Worm (Caenorhabditis elegans) whole organism, young adult: ENCODE measurements around the gene srh-214.

Experiments
- B0019.2 ChIP-seq: fragments of 200-800 bp; sonication (Bioruptor generic); conservative IDR thresholded peaks from 2 replicates; pipeline ENCODE4 v1.3.6; 2022; ENCODE audit warnings: missing genetic modification reagents, missing genetic modification characterization, missing compliant biosample characterization
- B0035.1 ChIP-seq: sonication (generic microtip); optimal IDR thresholded peaks from 2 replicates; lab custom pipeline; 2016; ENCODE audit warnings: missing genetic modification characterization, mild to moderate bottlenecking, missing compliant biosample characterization, missing genotype, missing genetic modification reagents
- D2030.7 ChIP-seq: fragments of 200-800 bp; sonication (Bioruptor generic); IDR thresholded peaks from 2 replicates; pipeline ENCODE4 v1.3.6; 2022; ENCODE audit warnings: missing genetic modification reagents, missing genetic modification characterization, missing compliant biosample characterization
- F57A8.1 ChIP-seq: fragments of 200-800 bp; sonication (Bioruptor generic); optimal IDR thresholded peaks from 2 replicates; lab custom pipeline; 2018; ENCODE audit warnings: mild to moderate bottlenecking, missing genetic modification characterization, moderate library complexity, missing compliant biosample characterization
- F57C9.4 ChIP-seq: sonication (generic microtip); optimal IDR thresholded peaks from 2 replicates; lab custom pipeline; 2017; ENCODE audit warnings: mild to moderate bottlenecking, missing genetic modification characterization, missing compliant biosample characterization
- T07F8.4 ChIP-seq: sonication (generic microtip); optimal IDR thresholded peaks from 2 replicates; lab custom pipeline; 2016; ENCODE audit warnings: mild to moderate bottlenecking, missing genetic modification characterization, moderate library complexity, missing compliant biosample characterization
- Y67H2A.10 ChIP-seq: fragments of 200-800 bp; sonication (Bioruptor generic); conservative IDR thresholded peaks from 2 replicates; pipeline ENCODE4 v1.3.6; 2022; ENCODE audit warnings: missing genetic modification reagents, missing genetic modification characterization, missing compliant biosample characterization
- ama-1 ChIP-seq, 3 experiments: fragments of 150-350 bp in 1 of 3; sonication (generic microtip) in 2 of 3; optimal IDR thresholded peaks; 2 replicates each; lab custom pipeline; 2014 to 2018; ENCODE audit warnings: missing biosample characterization in 2 of 3, missing genetic modification characterization in 2 of 3, missing genetic modification reagents in 2 of 3
- aptf-3 ChIP-seq: fragments of 200-800 bp; sonication (Bioruptor generic); IDR thresholded peaks from 2 replicates; pipeline ENCODE4 v1.3.6; 2022; ENCODE audit warnings: missing genetic modification characterization, missing compliant biosample characterization
- attf-3 ChIP-seq: fragments of 200-800 bp; sonication (Bioruptor generic); conservative IDR thresholded peaks from 2 replicates; pipeline ENCODE4 v1.3.6; 2022; ENCODE audit warnings: missing genetic modification reagents, missing genetic modification characterization, missing compliant biosample characterization
- ccch-3 ChIP-seq: fragments of 200-800 bp; sonication (Bioruptor generic); optimal IDR thresholded peaks from 2 replicates; lab custom pipeline; 2018; ENCODE audit warnings: mild to moderate bottlenecking, missing genetic modification characterization, missing compliant biosample characterization
- ceh-40 ChIP-seq: fragments of 200-800 bp; sonication (Bioruptor generic); IDR thresholded peaks from 2 replicates; pipeline ENCODE4 v1.3.6; 2022; ENCODE audit warnings: missing genetic modification characterization, missing compliant biosample characterization
- chd-7 ChIP-seq: sonication (generic microtip); optimal IDR thresholded peaks from 2 replicates; lab custom pipeline; 2016; ENCODE audit warnings: mild to moderate bottlenecking, missing genetic modification characterization, moderate library complexity, missing compliant biosample characterization
- dox-1 ChIP-seq: fragments of 200-800 bp; sonication (Bioruptor generic); IDR thresholded peaks from 2 replicates; pipeline ENCODE4 v1.3.6; 2022; ENCODE audit warnings: missing genetic modification reagents, missing genetic modification characterization, missing compliant biosample characterization
- egl-18 ChIP-seq: fragments of 200-800 bp; sonication (Bioruptor generic); IDR thresholded peaks from 2 replicates; pipeline ENCODE4 v1.3.6; 2022; ENCODE audit warnings: missing genetic modification reagents, missing genetic modification characterization, missing compliant biosample characterization
- hlh-12 ChIP-seq: sonication (generic microtip); optimal IDR thresholded peaks from 2 replicates; lab custom pipeline; 2016; ENCODE audit warnings: missing genetic modification characterization, missing compliant biosample characterization
- hrde-1 ChIP-seq: sonication (generic microtip); optimal IDR thresholded peaks from 2 replicates; lab custom pipeline; 2016; ENCODE audit warnings: missing genetic modification characterization, mild to moderate bottlenecking, missing compliant biosample characterization, moderate library complexity, missing genotype, missing genetic modification reagents, borderline replicate concordance
- hsf-1 ChIP-seq: fragments of 200-800 bp; sonication (Bioruptor generic); IDR thresholded peaks from 2 replicates; pipeline ENCODE4 v1.3.6; 2022; ENCODE audit warnings: missing genetic modification reagents, missing genetic modification characterization, missing compliant biosample characterization
- lag-1 ChIP-seq: fragments of 200-800 bp; sonication (Bioruptor generic); IDR thresholded peaks from 2 replicates; pipeline ENCODE4 v1.3.6; 2022; ENCODE audit warnings: missing genetic modification reagents, missing genetic modification characterization, missing compliant biosample characterization
- lin-40 ChIP-seq: sonication (generic microtip); optimal IDR thresholded peaks from 2 replicates; lab custom pipeline; 2016; ENCODE audit warnings: missing genetic modification characterization, mild to moderate bottlenecking, missing compliant biosample characterization, missing genotype, missing genetic modification reagents
- madf-10 ChIP-seq: sonication (generic microtip); optimal IDR thresholded peaks from 2 replicates; lab custom pipeline; 2016; ENCODE audit warnings: mild to moderate bottlenecking, missing genetic modification characterization, missing compliant biosample characterization
- madf-6 ChIP-seq: fragments of 200-800 bp; sonication (Bioruptor generic); IDR thresholded peaks from 2 replicates; pipeline ENCODE4 v1.3.6; 2022; ENCODE audit warnings: missing genetic modification reagents, missing genetic modification characterization, missing compliant biosample characterization
- nfya-1 ChIP-seq: sonication (generic microtip); optimal IDR thresholded peaks from 2 replicates; lab custom pipeline; 2017; ENCODE audit warnings: antibody characterized with exemption, missing compliant biosample characterization, missing genetic modification characterization, borderline replicate concordance; ENCODE audit not compliant: insufficient read depth
- nfyb-1 ChIP-seq: fragments of 200-800 bp; sonication (Bioruptor generic); IDR thresholded peaks from 2 replicates; pipeline ENCODE4 v1.3.6; 2022; ENCODE audit warnings: missing genetic modification reagents, missing genetic modification characterization, missing compliant biosample characterization
- nhr-80 ChIP-seq: sonication (generic microtip); optimal IDR thresholded peaks from 2 replicates; lab custom pipeline; 2016; ENCODE audit warnings: missing genetic modification characterization, missing compliant biosample characterization
- rec-8 ChIP-seq, 2 experiments: sonication (generic microtip); optimal IDR thresholded peaks; 2 replicates each; lab custom pipeline; 2016; ENCODE audit warnings: mild to moderate bottlenecking in 2 of 2, missing genetic modification characterization in 2 of 2, missing genetic modification reagents in 2 of 2, missing genotype in 2 of 2, missing biosample characterization in 1 of 2, missing compliant biosample characterization in 1 of 2, moderate library complexity in 1 of 2
- somi-1 ChIP-seq: fragments of 200-800 bp; sonication (Bioruptor generic); optimal IDR thresholded peaks from 2 replicates; lab custom pipeline; 2018; ENCODE audit warnings: mild to moderate bottlenecking, missing genetic modification characterization, missing compliant biosample characterization
- unc-130 ChIP-seq: sonication (generic microtip); optimal IDR thresholded peaks from 2 replicates; lab custom pipeline; 2016; ENCODE audit warnings: missing genetic modification reagents, missing genetic modification characterization, missing compliant biosample characterization
- zim-3 ChIP-seq: sonication (generic microtip); optimal IDR thresholded peaks from 2 replicates; lab custom pipeline; 2017; ENCODE audit warnings: mild to moderate bottlenecking, missing genetic modification characterization, moderate library complexity, missing compliant biosample characterization
- ztf-18 ChIP-seq: sonication (generic microtip); optimal IDR thresholded peaks from 2 replicates; lab custom pipeline; 2016; ENCODE audit warnings: missing genotype, mild to moderate bottlenecking, missing genetic modification characterization, missing compliant biosample characterization
- ztf-26 ChIP-seq: sonication (generic microtip); optimal IDR thresholded peaks from 2 replicates; lab custom pipeline; 2017; ENCODE audit warnings: missing genetic modification characterization, missing compliant biosample characterization
- ztf-28 ChIP-seq: fragments of 200-800 bp; sonication (Bioruptor generic); IDR thresholded peaks from 2 replicates; pipeline ENCODE4 v1.3.6; 2022; ENCODE audit warnings: missing genetic modification reagents, missing genetic modification characterization, missing compliant biosample characterization
- ztf-6 ChIP-seq: fragments of 200-800 bp; sonication (Bioruptor generic); IDR thresholded peaks from 2 replicates; pipeline ENCODE4 v1.3.6; 2022; ENCODE audit warnings: missing genetic modification reagents, missing genetic modification characterization, missing compliant biosample characterization

srh-214 gene

ce11 chrV:16781974-16782373, 47.6 kb downstream of the srh-214 start:
- 0 out of 2 replicates have a peak, but pooled peaks have one; percentile 3 for TF ChIP-seq dox-1
- no peak for TF ChIP-seq lag-1

DNA sequence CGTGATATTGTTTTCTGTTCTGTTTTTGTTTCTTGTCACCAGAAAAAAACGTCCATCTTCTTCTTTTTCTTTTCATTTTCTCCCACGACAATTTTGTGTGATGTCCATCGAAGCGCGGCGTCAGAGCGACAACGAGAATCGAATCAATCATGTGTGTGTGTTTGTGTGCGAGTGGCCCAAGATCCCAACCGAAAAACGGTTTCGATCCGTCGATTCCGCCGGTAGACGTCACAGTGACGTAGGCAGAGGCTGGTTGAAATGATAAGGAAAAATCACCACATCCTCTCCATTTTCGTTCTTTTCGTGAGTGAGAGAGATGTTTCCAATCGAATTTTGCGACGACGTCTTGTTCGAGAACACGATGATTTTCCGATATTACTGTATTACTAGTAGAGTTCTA, 49.0 kb downstream of the srh-214 start:
- TF ChIP-seq somi-1 (GFP tag; lab: Kevin White, UChicago) = peak; percentile 15
- TF ChIP-seq T07F8.4 (tag; lab: Kevin White, UChicago) = no peak

- TF ChIP-seq ccch-3 (GFP tag; lab: Kevin White, UChicago) = no peak
- TF ChIP-seq ztf-28 = no peak
- no peak for TF ChIP-seq madf-10 (tag; lab: Kevin White, UChicago)
- TF ChIP-seq nhr-80 (tag; lab: Kevin White, UChicago) = no peak
- no peak for TF ChIP-seq F57A8.1
- no peak for TF ChIP-seq lag-1
- no peak for TF ChIP-seq rec-8 (tag; optimal IDR thresholded peaks at IDR 0.05; lab: Kevin White, UChicago)
- TF ChIP-seq ceh-40 (GFP tag; lab: Robert Waterston, UW) = no peak
- TF ChIP-seq unc-130 (GFP tag; lab: Kevin White, UChicago) = no peak
- TF ChIP-seq ztf-18 (tag; lab: Kevin White, UChicago) = no peak
- no peak for TF ChIP-seq ama-1 (optimal IDR thresholded peaks at IDR 0.05; lab: Kevin White, UChicago)
- no peak for TF ChIP-seq ama-1 (GFP tag; optimal IDR thresholded peaks at IDR 0.05; lab: Kevin White, UChicago)
- TF ChIP-seq ztf-26 (tag; lab: Kevin White, UChicago) = no peak
- TF ChIP-seq ztf-6 = no peak
- no peak for TF ChIP-seq B0019.2 (GFP tag; lab: Robert Waterston, UW)
- TF ChIP-seq somi-1 (GFP tag; lab: Kevin White, UChicago) = no peak
Measured at ce11 chrV:16779971-16780370, 49.6 kb downstream of the srh-214 start.

ce11 chrV:16779281-16779597, 50.3 kb downstream of the srh-214 start:
- TF ChIP-seq Y67H2A.10 (GFP tag; lab: Robert Waterston, UW) (no peak), chd-7 (tag; lab: Kevin White, UChicago) (no peak)
- TF ChIP-seq, all 124 proteins: peak for 0

DNA sequence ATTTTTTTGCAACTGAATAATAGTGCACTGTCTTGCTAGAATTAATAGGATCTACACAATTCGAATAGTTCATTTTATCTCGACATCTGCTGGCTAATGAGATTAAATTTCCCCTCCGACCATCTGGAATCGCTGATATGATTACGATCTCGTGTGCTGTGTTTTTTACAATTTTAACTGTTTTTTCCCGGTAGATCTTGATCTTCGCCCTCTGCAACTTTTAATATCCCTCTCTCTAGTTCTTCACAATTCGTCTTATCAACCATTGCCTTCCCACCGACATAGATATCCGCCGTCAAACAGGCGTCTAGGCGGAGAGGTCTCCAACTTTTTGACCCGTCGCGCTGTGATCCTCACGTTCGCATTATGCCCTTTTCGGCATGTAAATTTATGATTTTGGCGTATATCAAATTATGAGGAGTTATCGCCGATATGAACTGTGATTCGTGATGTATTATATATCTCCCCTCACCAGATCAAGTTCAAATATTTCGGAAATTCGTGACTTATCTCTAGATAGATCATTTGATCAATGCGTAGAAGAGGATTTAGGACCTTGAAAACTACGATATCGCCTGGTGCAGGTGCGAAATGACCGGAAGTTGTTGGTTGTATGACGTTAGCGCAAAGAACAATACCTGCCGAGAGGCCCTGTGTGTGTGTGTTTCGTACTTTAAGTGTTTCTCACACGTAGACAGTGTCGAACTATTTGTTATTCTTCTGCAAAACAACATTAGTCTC, 50.8 kb downstream of the srh-214 start:
- TF ChIP-seq attf-3 (GFP tag; lab: Robert Waterston, UW) (no peak), lin-40 (tag; lab: Kevin White, UChicago) (no peak), zim-3 (tag; lab: Kevin White, UChicago) (no peak), aptf-3 (GFP tag; lab: Robert Waterston, UW) (no peak), nfyb-1 (no peak), hrde-1 (no peak), madf-6 (GFP tag; lab: Robert Waterston, UW) (no peak), hsf-1 (no peak), nfya-1 (tag; lab: Kevin White, UChicago) (no peak), D2030.7 (GFP tag; lab: Robert Waterston, UW) (no peak), B0035.1 (tag; lab: Kevin White, UChicago) (no peak), egl-18 (GFP tag; lab: Robert Waterston, UW) (no peak), hlh-12 (tag; lab: Kevin White, UChicago) (no peak), F57C9.4 (tag; lab: Kevin White, UChicago) (no peak)
